Worm (Caenorhabditis elegans) whole organism, dauer: Measurements from ENCODE around the gene H20E11.3.

Source experiments
- unc-62 ChIP-seq: sonication (generic microtip); optimal IDR thresholded peaks from 2 replicates; lab custom pipeline; 2017; ENCODE audit warnings: missing biosample characterization, missing genetic modification reagents, missing genetic modification characterization

Gene H20E11.3

DNA sequence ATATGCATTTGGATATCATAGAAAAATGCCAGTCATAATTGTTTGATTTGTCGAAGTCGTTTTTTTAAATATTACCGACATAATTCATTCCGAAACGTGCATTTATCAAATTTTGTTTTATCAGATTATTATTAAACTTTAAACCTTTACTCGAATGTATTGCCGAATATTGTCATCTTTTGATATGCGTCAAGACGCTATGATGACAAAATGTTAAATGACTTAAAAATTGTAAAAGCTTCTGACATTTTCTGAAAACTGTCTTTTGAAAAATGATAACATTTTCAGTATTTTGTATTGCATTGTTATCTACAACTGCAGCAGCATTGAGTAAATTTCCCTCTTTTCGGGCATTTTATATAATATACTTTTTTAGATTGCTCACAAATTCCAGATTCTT, at the start of gene H20E11.3:
Gene H20E11.3 (plus strand): TSS at position 195 of the 400 bp plus-strand sequence.
- no peak for TF ChIP-seq unc-62 (GFP tag; lab: Kevin White, UChicago)

DNA sequence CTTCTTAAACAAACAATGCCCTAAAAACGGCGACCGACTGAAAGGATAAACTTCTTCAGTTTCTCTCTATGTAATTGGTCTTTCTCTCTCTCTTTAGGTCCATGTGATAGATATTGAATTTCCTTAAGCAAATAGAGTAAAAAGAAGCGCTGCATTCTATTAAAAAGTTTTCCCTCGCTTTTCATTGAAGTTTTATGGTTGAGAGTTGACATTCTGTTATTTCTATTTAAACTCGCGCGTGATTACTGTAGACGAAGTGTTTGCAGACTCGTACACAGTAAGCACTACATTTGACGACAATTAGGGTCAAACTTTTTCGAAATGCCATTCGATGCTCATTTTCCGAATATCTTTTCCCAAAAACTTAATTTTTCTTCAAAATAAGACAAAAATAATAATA, 47.5 kb upstream of the H20E11.3 start:
- TF ChIP-seq unc-62 (GFP tag; lab: Kevin White, UChicago): no peak

DNA sequence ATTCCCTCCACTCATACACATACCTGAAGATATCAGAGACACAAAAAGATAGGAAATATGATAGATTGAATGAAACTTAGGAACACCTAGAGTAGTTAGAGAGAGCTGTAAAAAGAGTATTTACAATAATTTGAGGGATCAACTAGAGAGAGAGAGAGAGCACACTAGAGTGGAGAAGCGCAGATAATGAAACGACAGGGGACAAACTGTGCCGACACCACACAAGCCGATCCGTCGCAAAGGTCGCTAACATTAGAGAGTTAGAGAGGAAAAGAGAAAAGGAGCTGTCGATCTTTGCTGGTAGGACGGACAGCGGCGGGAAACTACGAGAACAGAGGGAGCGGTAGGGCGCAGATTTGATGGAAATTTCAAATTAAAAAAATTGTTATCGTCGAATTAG, 39.5 kb upstream of the H20E11.3 start, which contains the start of gene dyci-1:
Gene dyci-1 (minus strand): TSS at position 122 of the 400 bp plus-strand sequence.
- TF ChIP-seq unc-62 (GFP tag; lab: Kevin White, UChicago): no peak

DNA sequence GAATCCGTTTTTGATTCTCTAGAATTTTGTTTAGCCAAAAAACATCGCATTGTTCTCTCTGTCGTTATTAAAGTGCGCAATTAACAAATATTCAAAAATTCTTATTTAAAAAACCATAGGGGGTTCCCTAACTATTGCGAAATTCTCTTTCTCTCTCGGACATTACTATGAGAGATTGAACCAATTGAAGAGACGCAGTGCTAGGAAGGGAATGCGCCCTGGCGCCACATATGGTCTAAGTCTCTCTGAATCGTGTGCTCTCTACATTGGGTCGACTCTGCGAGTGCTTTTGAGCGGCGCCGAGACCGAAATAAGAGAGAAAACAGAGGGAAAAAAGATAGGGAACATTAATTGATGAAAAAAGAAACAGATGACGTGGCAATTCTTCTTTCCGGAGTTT, 38.7 kb upstream of the H20E11.3 start:
- no peak for TF ChIP-seq unc-62 (GFP tag; lab: Kevin White, UChicago)

DNA sequence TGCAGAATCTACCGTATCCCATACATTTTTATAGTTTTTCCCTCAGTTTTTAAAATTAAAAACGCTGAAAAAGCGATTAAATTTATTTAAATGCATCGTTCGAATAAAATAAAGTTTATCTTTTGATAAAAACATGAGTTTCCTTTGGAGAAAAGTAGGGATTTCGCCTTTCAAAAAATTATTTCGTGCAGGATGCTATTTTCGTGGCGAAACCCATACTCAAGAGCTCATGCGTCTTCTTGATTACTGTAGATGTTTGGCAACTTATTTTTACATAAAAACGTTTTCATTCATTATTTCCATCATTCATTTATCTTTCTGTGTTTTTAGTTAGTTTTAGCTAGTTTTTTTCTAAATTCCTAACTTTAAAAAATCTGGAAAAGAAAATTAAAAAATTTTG, 34.7 kb upstream of the H20E11.3 start:
- no peak for TF ChIP-seq unc-62 (GFP tag; lab: Kevin White, UChicago)

DNA sequence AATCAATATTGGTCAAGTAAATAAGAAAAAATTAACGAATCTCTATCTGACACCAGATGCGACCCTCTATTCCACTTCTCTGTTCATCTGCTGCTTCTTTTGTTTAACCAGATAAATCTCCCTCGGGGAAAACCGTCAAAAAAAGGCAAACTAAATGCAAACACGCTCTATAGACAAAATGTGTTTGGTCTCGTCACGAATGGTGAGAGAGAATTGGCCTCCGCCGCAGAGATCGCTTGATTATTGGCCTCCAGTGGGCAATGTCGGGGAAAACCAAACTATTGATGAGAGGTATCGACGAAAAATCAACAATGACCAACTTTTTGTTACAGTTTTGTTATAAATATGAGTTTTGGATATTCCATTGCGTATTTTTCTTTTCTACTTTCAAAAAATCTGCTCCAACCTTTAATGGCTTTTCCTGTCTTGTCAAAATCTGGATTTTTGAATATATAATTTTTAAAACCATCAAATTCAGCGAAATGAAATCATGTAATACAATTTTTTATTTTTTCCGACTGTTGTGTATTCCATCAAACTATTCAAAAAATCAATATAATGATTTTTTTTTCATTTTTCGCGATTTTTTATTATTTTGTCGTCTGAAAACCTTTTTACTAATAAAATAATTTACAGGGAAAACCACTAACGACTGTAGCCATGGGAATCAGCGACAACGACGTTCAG, 34.0 kb upstream of the H20E11.3 start, which contains the start of the genes C17H12.2 and vha-8:
Gene C17H12.2 (minus strand): TSS at position 51 of the 687 bp plus-strand sequence.
Gene vha-8 (plus strand): TSS at position 637 of the 687 bp plus-strand sequence.
- TF ChIP-seq unc-62 (GFP tag; lab: Kevin White, UChicago): peak; percentile 34

DNA sequence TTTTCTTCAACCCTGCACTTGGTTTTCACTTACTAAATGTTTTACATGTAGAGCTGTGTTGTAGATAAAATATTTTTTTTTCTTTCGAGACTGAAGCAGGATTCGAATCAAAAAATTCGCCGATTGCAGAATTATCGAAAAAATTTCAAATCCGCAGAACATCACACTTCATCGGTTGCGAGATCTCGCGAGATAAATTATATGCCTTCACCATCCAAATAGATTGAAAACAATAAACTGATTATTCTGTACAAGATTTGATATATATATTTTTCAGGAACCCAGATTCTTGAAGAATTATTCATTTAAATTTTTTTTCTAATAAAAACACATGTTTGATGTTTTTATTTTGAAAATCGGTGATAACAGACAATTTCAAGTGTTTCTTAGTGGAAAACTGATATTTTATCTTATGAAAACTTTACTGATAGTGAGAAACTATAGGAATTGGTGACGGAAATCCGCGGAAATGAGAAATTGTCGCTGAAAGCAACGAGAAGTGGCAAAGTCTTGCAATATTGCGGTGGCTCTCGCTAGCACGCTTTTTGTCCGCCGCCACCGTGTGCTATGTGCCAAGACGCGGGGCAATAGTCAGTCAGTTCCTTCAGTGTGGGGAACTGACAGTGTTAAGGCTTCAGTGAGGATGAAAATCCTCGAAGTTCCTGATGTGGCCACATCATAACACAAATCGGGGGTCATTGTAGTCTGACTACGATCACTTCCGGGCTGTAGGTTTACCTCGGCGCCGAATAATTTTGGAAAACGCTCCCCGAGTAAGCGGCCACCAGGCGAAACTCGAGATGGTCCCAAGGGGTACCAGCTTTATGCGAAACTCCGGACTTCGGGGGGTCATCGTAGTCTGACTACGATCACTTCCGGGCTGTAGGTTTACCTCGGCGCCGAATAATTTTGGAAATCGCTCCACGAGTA, 32.0 kb upstream of the H20E11.3 start:
- no peak for TF ChIP-seq unc-62 (GFP tag; lab: Kevin White, UChicago)

DNA sequence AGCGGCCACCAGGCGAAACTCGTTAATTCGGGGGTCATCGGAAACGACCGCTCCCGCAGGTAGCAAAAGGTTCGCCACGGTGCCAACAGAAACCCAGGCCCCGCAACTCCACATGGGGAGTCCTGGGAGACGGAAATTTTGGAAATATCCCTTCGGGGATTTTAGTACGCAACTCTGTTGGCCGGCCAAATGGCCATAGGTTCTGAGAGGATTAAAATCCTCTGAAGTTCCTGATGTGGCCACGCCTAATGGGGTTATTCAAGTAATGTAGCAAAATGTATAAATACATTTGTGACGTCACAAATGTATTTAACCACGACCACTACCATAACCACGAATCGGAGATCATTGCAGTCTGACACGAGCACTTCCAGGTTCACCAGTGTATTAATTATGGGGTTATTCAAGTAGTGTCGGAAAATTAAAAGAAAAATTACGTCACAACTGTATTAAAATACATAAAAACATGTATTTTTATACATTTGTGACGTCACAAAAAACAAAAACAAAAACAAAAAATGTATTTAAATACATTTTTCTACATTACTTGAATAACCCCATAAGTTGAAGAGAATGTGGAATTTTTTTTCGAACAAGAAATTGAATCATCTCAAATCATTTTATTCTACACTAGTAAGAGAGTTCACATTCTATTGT, 31.2 kb upstream of the H20E11.3 start:
- no peak for TF ChIP-seq unc-62 (GFP tag; lab: Kevin White, UChicago)

DNA sequence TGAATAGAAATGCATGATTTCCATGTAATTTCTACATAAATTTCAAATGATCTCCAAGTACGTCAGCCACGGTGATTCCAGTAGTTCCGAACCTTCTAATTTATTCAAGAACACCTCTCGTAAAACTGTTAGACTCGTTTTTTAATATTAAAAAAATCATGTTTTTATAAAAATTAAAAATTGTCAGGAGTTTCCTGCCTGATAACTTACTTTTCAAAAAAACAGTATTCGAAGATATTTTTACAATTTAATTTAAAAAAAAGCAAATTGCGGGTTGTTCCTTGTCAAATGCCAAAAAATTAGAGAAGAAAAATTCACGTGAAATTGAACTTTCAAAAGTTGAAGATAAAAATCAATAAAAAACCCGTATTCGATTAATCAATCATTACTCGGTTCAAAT, 29.1 kb upstream of the H20E11.3 start, which contains the start of the genes C17H12.3 and C17H12.12:
Gene C17H12.3 (minus strand): TSS at position 101 of the 400 bp plus-strand sequence.
Gene C17H12.12 (plus strand): TSS at position 396 of the 400 bp plus-strand sequence.
- TF ChIP-seq unc-62 (GFP tag; lab: Kevin White, UChicago): no peak

DNA sequence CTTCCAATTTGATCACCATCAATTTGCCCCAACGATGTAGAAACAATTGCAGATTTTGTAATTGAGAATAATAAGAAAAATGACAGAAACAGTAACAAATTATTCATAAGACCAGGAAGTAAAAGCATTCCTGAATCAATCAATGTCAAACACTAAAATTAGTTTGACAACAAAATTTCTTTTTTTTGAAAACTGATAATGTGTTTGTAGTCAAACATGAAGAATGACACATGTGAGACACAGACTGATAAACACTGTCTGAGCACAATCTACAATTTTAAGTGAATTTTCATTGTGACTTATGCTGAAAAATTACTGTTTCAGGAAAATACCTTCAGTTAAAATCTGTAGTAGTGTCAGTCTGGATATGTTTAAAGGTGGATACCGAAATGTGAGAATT, 22.5 kb upstream of the H20E11.3 start, which contains the start of the genes cest-4 and C17H12.11:
Gene cest-4 (minus strand): TSS at position 206 of the 400 bp plus-strand sequence.
Gene C17H12.11 (plus strand): TSS at position 256 of the 400 bp plus-strand sequence.
- no peak for TF ChIP-seq unc-62 (GFP tag; lab: Kevin White, UChicago)

DNA sequence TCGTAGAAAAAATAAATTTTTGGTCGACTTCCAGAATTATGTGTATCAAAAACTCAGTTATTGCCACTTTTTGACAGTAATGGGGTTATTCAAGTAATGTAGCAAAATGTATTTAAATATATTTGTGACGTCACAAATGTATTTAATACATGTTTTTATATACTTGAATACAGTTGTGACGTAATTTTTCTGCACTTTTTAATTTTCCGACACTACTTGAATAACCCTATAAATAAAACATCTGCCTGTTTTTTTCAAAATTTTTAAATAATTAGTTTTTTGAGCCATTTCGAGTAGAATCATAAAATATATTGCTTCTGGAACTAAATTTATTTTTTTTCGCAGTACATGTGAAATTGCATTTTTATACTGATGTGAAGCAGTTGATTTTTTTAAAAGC, 21.3 kb upstream of the H20E11.3 start:
- no peak for TF ChIP-seq unc-62 (GFP tag; lab: Kevin White, UChicago)

DNA sequence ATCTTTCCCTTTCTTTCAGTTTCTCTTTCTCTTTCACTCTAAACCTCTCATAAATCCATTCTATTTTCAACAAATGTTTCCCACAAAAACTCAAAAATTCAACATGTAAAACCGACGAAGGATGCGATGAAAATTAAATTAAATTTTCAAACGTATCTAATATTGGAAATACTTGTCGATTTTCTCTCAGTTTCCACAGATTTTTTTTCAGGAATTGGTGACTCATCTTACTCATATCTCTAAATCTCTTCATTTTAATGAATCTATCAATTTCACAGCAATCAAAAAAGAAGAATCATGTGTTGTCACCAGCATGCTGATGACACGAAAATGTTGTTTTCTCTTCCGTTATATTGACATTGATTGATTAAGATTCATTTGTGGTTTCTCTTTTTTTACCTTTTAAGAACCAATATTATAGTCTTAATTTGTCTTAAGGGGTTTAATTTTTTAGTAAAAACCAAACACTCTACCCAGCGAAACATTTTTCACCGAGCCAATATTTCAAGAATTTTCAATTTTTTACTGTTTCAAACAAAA, 20.7 kb upstream of the H20E11.3 start:
- TF ChIP-seq unc-62 (GFP tag; lab: Kevin White, UChicago): no peak

DNA sequence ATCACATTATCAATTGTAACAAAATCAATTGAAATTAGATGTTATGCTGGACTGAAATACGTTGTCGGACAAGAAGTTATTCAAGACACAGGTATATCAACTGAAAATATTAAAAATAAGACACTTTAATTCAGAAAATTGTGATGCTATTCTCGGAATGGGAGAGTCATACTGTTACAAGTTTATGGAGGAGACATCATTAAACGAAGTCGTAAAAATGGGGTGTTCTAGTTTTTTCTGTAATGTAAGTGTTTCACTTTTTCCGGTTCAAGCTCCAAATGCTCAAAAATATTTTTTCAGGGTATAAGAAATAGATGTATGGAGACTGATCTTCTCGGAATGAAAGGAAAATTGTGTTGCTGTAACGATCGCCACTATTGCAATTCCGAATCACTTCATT, 19.8 kb upstream of the H20E11.3 start, which contains the start of gene C17H12.37:
Gene C17H12.37 (plus strand): TSS at position 301 of the 400 bp plus-strand sequence.
- TF ChIP-seq unc-62 (GFP tag; lab: Kevin White, UChicago): no peak

DNA sequence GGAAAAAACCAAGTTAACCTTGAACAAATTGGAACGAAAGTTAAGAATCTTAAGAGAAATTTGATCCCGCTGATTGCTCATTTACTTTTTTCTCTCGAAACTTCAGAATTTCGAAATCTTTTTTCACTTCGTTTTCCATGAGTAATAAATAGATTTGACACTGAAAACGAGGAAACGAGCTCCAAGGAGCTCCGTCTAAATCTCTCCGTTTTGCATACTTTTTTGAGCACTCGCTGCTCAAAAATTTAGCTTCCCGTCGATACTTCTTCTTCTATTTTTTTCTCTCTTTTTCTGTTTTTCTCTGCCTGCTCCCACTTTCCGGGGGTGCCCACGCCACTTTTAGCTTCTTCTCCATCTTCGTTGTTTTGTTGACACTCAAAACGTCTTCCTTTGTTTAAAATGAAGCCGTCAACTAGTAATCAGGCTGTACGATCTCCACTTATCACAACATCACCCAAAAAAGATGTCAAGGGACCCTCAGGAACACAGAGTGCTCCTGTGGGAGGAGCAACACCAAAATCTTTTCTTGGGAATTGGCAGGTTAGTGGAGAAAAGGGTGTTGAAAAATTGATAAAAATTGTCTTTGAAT, 18.0 kb upstream of the H20E11.3 start, which contains the start of gene C17H12.10:
Gene C17H12.10 (plus strand): TSS at position 325 of the 589 bp plus-strand sequence.
- no peak for TF ChIP-seq unc-62 (GFP tag; lab: Kevin White, UChicago)
